Worm (Caenorhabditis elegans): Measurements from ENCODE around the gene Y37H2A.13.

Gene Y37H2A.13

DNA sequence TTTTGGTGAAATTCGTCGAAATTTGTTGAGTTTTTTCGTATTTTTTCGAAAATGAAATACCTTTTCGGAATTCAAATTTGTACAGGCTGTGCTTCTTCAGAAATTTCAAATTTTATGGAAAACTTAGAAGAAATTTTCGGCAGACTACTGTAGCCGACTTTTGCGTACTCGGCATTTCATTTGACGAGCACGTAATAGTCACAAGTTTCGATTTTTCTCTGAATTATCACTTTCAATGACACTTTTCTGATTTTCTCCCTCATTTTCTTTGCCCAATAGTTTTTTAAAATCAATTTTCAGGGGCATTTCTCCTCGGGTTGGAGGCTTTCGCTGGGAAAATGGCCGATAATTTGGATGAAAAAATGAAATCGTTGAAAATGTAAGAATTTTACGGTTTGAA, 19.0 kb upstream of the Y37H2A.13 start, which contains the start of gene fbxa-107:
fbxa-107 (plus strand) TSS at position 301 of the 400 bp plus-strand sequence.
- TF ChIP-seq snpc-4 (tag; optimal IDR thresholded peaks at IDR 0.05) (no peak), ham-2 (GFP tag; optimal IDR thresholded peaks at IDR 0.05) (no peak), ceh-39 (tag; optimal IDR thresholded peaks at IDR 0.05) (no peak), elt-1 (tag; optimal IDR thresholded peaks at IDR 0.05; ENCODE audit: borderline replicate concordance, insufficient read depth) (no peak)

DNA sequence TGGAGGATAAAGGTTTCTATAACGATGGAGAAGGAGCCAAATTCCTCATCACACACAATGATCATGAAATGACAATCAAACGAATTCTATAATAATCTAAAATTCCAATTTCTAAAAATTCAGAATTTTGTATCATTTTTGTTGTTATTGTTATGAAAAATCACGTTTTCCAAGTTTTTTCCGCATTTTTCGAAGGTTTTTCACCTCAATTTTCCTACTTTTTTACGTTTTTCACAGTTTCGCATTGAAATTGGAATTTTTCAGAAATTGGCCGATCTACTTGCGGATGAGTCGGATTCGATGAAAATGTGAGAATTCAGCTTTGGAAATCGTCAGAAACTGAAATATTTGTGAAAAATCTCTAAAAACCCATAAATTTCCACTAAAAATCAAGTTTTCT, 17.6 kb upstream of the Y37H2A.13 start, which contains the start of gene fbxa-210:
fbxa-210 (plus strand) TSS at position 301 of the 400 bp plus-strand sequence.
- no peak for TF ChIP-seq mab-5 (tag; optimal IDR thresholded peaks at IDR 0.05)
- TF ChIP-seq sem-2 (GFP tag; optimal IDR thresholded peaks at IDR 0.05): no peak
- TF ChIP-seq blmp-1 (tag; optimal IDR thresholded peaks at IDR 0.05): no peak
- no peak for TF ChIP-seq elt-3 (tag; optimal IDR thresholded peaks at IDR 0.05)
- TF ChIP-seq lin-32 (GFP tag; optimal IDR thresholded peaks at IDR 0.05): no peak
- no peak for TF ChIP-seq nhr-76 (tag; optimal IDR thresholded peaks at IDR 0.05)
- no peak for TF ChIP-seq flh-1 (GFP tag; optimal IDR thresholded peaks at IDR 0.05)
- TF ChIP-seq mls-2 (tag; optimal IDR thresholded peaks at IDR 0.05): no peak
- no peak for TF ChIP-seq elt-1 (tag; optimal IDR thresholded peaks at IDR 0.05; ENCODE audit: borderline replicate concordance, insufficient read depth)
- TF ChIP-seq ces-1 (GFP tag; optimal IDR thresholded peaks at IDR 0.05): no peak
- TF ChIP-seq unc-39 (tag; optimal IDR thresholded peaks at IDR 0.05): no peak
- TF ChIP-seq ceh-39 (tag; optimal IDR thresholded peaks at IDR 0.05): no peak
- no peak for TF ChIP-seq nhr-12 (tag; optimal IDR thresholded peaks at IDR 0.05)
- TF ChIP-seq ztf-11 (tag; optimal IDR thresholded peaks at IDR 0.05): no peak
- TF ChIP-seq lin-13 (tag; optimal IDR thresholded peaks at IDR 0.05): no peak
- no peak for TF ChIP-seq bed-3 (GFP tag; optimal IDR thresholded peaks at IDR 0.05)
- no peak for TF ChIP-seq lsy-2 (tag; optimal IDR thresholded peaks at IDR 0.05)
- TF ChIP-seq zip-8 (tag; optimal IDR thresholded peaks at IDR 0.05): no peak
- TF ChIP-seq ceh-83 (GFP tag; optimal IDR thresholded peaks at IDR 0.05): no peak
- TF ChIP-seq ceh-43 (GFP tag; optimal IDR thresholded peaks at IDR 0.05): no peak

DNA sequence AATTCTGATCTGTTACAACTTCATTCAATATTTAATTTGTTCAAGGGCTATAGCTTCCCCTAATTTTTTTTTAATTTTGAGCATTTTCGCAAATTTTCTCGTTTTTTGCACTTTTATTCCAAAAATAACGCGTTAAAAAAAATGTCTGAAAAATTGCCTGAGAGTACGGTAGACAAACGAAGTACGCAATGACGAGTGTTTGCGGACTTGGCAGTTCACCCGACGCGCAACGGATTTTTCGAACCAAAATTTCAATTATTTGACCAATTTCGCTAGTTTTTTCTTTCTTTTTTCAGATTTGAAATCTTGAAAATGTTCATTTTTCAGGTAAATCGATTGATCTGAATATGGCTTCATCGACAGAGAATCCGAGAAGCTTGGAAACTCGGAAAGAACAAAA, 15.5 kb upstream of the Y37H2A.13 start, which contains the start of gene fbxa-211:
fbxa-211 (plus strand) TSS at position 328 of the 400 bp plus-strand sequence.
- TF ChIP-seq cnd-1 (tag; optimal IDR thresholded peaks at IDR 0.05) (no peak), nhr-76 (tag; optimal IDR thresholded peaks at IDR 0.05) (no peak), hlh-1 (tag; optimal IDR thresholded peaks at IDR 0.05) (no peak), mep-1 (tag; optimal IDR thresholded peaks at IDR 0.05) (no peak), ceh-39 (tag; optimal IDR thresholded peaks at IDR 0.05) (no peak), ztf-11 (tag; optimal IDR thresholded peaks at IDR 0.05) (no peak), blmp-1 (tag; optimal IDR thresholded peaks at IDR 0.05) (no peak), bed-3 (GFP tag; optimal IDR thresholded peaks at IDR 0.05) (no peak), snpc-4 (tag; optimal IDR thresholded peaks at IDR 0.05) (no peak), unc-120 (tag; optimal IDR thresholded peaks at IDR 0.05; ENCODE audit: poor library complexity, severe bottlenecking) (no peak)

DNA sequence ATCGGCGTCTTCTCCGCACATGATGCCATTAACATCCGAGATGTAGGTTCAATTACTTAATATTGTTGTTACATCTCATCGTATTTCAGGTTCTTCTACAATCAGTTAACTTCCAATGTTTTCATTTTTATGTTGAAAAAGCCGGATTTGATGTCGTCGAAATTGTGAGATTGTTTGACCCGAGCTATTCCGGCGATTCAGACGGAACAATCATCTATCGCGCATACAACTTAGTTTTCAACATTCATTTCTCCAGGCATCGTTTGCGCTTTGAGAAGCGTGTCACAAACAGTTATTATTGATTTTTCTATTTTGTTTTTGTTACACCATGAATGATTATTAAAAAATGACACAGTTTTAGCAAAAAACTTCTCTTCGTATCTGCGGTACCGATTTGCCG, 14.1 kb upstream of the Y37H2A.13 start:
- TF ChIP-seq ces-1 (GFP tag; optimal IDR thresholded peaks at IDR 0.05) (no peak), sptf-1 (tag; optimal IDR thresholded peaks at IDR 0.05) (no peak), drap-1 (GFP tag; optimal IDR thresholded peaks at IDR 0.05) (no peak), unc-120 (tag; optimal IDR thresholded peaks at IDR 0.05; ENCODE audit: poor library complexity, severe bottlenecking) (no peak), flh-1 (GFP tag; optimal IDR thresholded peaks at IDR 0.05) (no peak), elt-3 (tag; optimal IDR thresholded peaks at IDR 0.05) (no peak), blmp-1 (tag; optimal IDR thresholded peaks at IDR 0.05) (no peak), sem-2 (GFP tag; optimal IDR thresholded peaks at IDR 0.05) (no peak), nhr-12 (tag; optimal IDR thresholded peaks at IDR 0.05) (no peak), nhr-237 (tag; optimal IDR thresholded peaks at IDR 0.05) (no peak), lin-13 (tag; optimal IDR thresholded peaks at IDR 0.05) (no peak)

DNA sequence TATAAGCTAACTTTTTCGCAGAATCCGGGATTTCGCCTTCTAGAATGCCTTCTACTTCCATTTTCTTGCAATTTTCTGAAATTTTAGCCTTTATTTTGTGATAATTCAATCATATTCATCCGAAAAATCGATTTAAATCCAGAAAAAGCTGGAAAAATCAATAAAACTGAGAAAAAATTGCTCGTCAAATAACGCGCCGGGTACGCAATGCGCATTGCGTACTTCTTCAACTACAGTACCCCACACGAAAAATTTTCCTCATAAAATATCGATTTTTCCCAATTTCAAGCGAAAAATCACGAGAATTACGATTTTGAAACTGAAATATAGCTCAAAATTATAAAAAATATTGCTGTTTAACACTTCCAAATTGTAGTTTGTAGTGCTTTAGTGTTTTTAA, 11.6 kb upstream of the Y37H2A.13 start, which contains the start of gene Y37H2A.12:
Y37H2A.12 (minus strand) TSS at position 81 of the 400 bp plus-strand sequence.
- TF ChIP-seq ceh-43 (GFP tag; optimal IDR thresholded peaks at IDR 0.05): no peak
- TF ChIP-seq bed-3 (GFP tag; optimal IDR thresholded peaks at IDR 0.05): no peak
- no peak for TF ChIP-seq mab-5 (tag; optimal IDR thresholded peaks at IDR 0.05)
- no peak for TF ChIP-seq hlh-1 (tag; optimal IDR thresholded peaks at IDR 0.05)
- TF ChIP-seq zip-8 (tag; optimal IDR thresholded peaks at IDR 0.05): no peak
- no peak for TF ChIP-seq elt-3 (tag; optimal IDR thresholded peaks at IDR 0.05)
- no peak for TF ChIP-seq ces-1 (GFP tag; optimal IDR thresholded peaks at IDR 0.05)
- TF ChIP-seq nhr-12 (tag; optimal IDR thresholded peaks at IDR 0.05): no peak
- no peak for TF ChIP-seq M03D4.4 (tag; optimal IDR thresholded peaks at IDR 0.05)
- TF ChIP-seq ham-2 (GFP tag; optimal IDR thresholded peaks at IDR 0.05): no peak
- TF ChIP-seq lin-13 (tag; optimal IDR thresholded peaks at IDR 0.05): no peak
- no peak for TF ChIP-seq nhr-237 (tag; optimal IDR thresholded peaks at IDR 0.05)
- TF ChIP-seq pha-4 (tag; optimal IDR thresholded peaks at IDR 0.05): no peak
